Fruit fly (Drosophila melanogaster) S2 (cell line): Measurements from ENCODE around the gene lectin-24A.

Source experiments
- CG8478 ChIP-seq: fragments of >200 bp; optimal IDR thresholded peaks from 2 replicates; lab custom pipeline; 2018
- CTCF ChIP-seq, 2 experiments: fragments of >200 bp; optimal IDR thresholded peaks; 2 replicates each; lab custom pipeline; 2018

Gene lectin-24A

dm6 chr2L:3693082-3693481 lies 24.5 kb downstream of the lectin-24A start, which contains the start of gene CG3513:
Gene CG3513 (minus strand): TSS chr2L:3693182.
- TF ChIP-seq CG8478 (lab: Kevin White, UChicago) (no peak), CTCF (optimal IDR thresholded peaks at IDR 0.05; lab: Kevin White, UChicago) (no peak)

dm6 chr2L:3692466-3692865 lies 25.1 kb downstream of the lectin-24A start, which contains the start of gene CG16704:
Gene CG16704 (minus strand): TSS chr2L:3692587.
- TF ChIP-seq CTCF (optimal IDR thresholded peaks at IDR 0.05; lab: Kevin White, UChicago) (no peak), CG8478 (lab: Kevin White, UChicago) (no peak)

- TF ChIP-seq CTCF (optimal IDR thresholded peaks at IDR 0.05; lab: Kevin White, UChicago), result no peak
- TF ChIP-seq CG8478 (lab: Kevin White, UChicago), result no peak
These were observed 32.3 kb downstream of the lectin-24A start for dm6 chr2L:3685139-3685851.

- TF ChIP-seq CTCF (optimal IDR thresholded peaks at IDR 0.05; lab: Kevin White, UChicago), result no peak
- no peak for TF ChIP-seq CG8478 (lab: Kevin White, UChicago)
These were observed 35.1 kb downstream of the lectin-24A start for dm6 chr2L:3682489-3682888.

dm6 chr2L:3681338-3681737 lies 36.2 kb downstream of the lectin-24A start:
- TF ChIP-seq CTCF (optimal IDR thresholded peaks at IDR 0.05; lab: Kevin White, UChicago), result no peak
- no peak for TF ChIP-seq CG8478 (lab: Kevin White, UChicago)

- TF ChIP-seq CG8478 (lab: Kevin White, UChicago), result no peak
- no peak for TF ChIP-seq CTCF (optimal IDR thresholded peaks at IDR 0.05; lab: Kevin White, UChicago)
These were observed 41.8 kb downstream of the lectin-24A start for dm6 chr2L:3675770-3676169.

- TF ChIP-seq CG8478 (lab: Kevin White, UChicago), result no peak
These were observed 47.1 kb downstream of the lectin-24A start, which contains the start of gene Sfp24Bc for dm6 chr2L:3670481-3670880. Gene Sfp24Bc (minus strand): TSS chr2L:3670581.

- no peak for TF ChIP-seq CG8478 (lab: Kevin White, UChicago)
- TF ChIP-seq CTCF (optimal IDR thresholded peaks at IDR 0.05; lab: Kevin White, UChicago), result no peak
These were observed 47.9 kb downstream of the lectin-24A start, which contains the start of gene Sfp24Bb for dm6 chr2L:3669675-3670074. Gene Sfp24Bb (minus strand): TSS chr2L:3669775.

dm6 chr2L:3669034-3669433 lies 48.5 kb downstream of the lectin-24A start, which contains the start of gene Sfp24Bd:
Gene Sfp24Bd (minus strand): TSS chr2L:3669134.
- TF ChIP-seq CG8478 (lab: Kevin White, UChicago) (no peak), CTCF (optimal IDR thresholded peaks at IDR 0.05; lab: Kevin White, UChicago) (no peak)

dm6 chr2L:3668451-3668850 lies 49.1 kb downstream of the lectin-24A start, which contains the start of gene Sfp24Ba:
Gene Sfp24Ba (minus strand): TSS chr2L:3668551.
- TF ChIP-seq CTCF (optimal IDR thresholded peaks at IDR 0.05; lab: Kevin White, UChicago), result no peak
- no peak for TF ChIP-seq CG8478 (lab: Kevin White, UChicago)
